Fruit fly (Drosophila melanogaster): Measurements from ENCODE around the gene CG13005.

CG13005 gene

dm6 chrX:16808654-16809053, 5.2 kb downstream of the CG13005 start (continued):
- TF ChIP-seq CG6813 (GFP tag; optimal IDR thresholded peaks at IDR 0.05) (no peak), ttk (GFP tag; IDR thresholded peaks at IDR 0.05) (no peak), CG17186 (GFP tag; optimal IDR thresholded peaks at IDR 0.05) (no peak), Gug (GFP tag; IDR thresholded peaks at IDR 0.05) (0 out of 4 replicates have a peak, but pooled peaks have one; percentile 23), esg (GFP tag; conservative IDR thresholded peaks at IDR 0.05) (0 out of 2 replicates have a peak, but pooled peaks have one; percentile 13), cad (GFP tag; optimal IDR thresholded peaks at IDR 0.05) (peak; percentile 42), stwl (tag; optimal IDR thresholded peaks at IDR 0.05) (no peak), CG14441 (GFP tag; IDR thresholded peaks at IDR 0.05) (peak; percentile 20; the same call in 1 of the 2 replicates), CG15269 (tag; optimal IDR thresholded peaks at IDR 0.05) (no peak), CG7839 (tag; optimal IDR thresholded peaks at IDR 0.05) (peak; percentile 35), Rfx (GFP tag; IDR thresholded peaks at IDR 0.05) (0 out of 2 replicates have a peak, but pooled peaks have one; percentile 12)

DNA sequence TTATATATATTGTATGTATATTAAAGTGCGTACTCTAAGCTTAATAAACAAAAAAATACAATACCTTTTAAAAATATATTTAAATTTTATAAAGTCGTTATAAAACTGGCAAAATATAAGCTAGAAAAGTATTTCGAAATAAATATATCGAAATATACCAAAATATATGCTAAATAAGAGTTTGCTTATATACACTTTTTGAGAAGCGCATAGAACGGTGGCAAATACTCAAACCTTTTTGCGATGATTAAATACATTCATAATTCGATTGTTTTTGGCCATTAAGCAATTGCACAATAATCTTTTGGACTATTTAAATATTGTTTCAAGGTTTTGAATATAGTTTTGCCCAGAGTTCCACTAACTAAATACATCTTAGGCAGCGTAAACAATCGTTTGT, 5.6 kb downstream of the CG13005 start:
- no peak for TF ChIP-seq Xbp1 (GFP tag; optimal IDR thresholded peaks at IDR 0.05)
- TF ChIP-seq gfzf (GFP tag; optimal IDR thresholded peaks at IDR 0.05) = peak; percentile 15
- peak; percentile 5 for TF ChIP-seq BEAF-32 (GFP tag; optimal IDR thresholded peaks at IDR 0.05)
- peak; percentile 47 for TF ChIP-seq stwl (tag; optimal IDR thresholded peaks at IDR 0.05)
- peak; percentile 99 for TF ChIP-seq CG17829 (tag; optimal IDR thresholded peaks at IDR 0.05)
- no peak for TF ChIP-seq CG1792 (GFP tag; optimal IDR thresholded peaks at IDR 0.05)

- TF ChIP-seq pita (GFP tag; optimal IDR thresholded peaks at IDR 0.05) = no peak
- peak; percentile 64 for TF ChIP-seq CG14667 (GFP tag; IDR thresholded peaks at IDR 0.05)
- peak; percentile 89 for TF ChIP-seq Ada2b (GFP tag; IDR thresholded peaks at IDR 0.05)
- no peak for TF ChIP-seq CG7963 (GFP tag; IDR thresholded peaks at IDR 0.05; ENCODE audit: partially characterized antibody)
- TF ChIP-seq CG17359 (tag; optimal IDR thresholded peaks at IDR 0.05) = peak; percentile 94
- TF ChIP-seq nmo (GFP tag; optimal IDR thresholded peaks at IDR 0.05) = peak; percentile 91
- TF ChIP-seq Antp (GFP tag; optimal IDR thresholded peaks at IDR 0.05) = peak; percentile 87
- TF ChIP-seq mam (GFP tag; optimal IDR thresholded peaks at IDR 0.05) = peak; percentile 83
- TF ChIP-seq ab (GFP tag; optimal IDR thresholded peaks at IDR 0.05) = peak; percentile 73
- TF ChIP-seq HLH3B (GFP tag; IDR thresholded peaks at IDR 0.05) = peak; percentile 93
- TF ChIP-seq CG2202 (tag; optimal IDR thresholded peaks at IDR 0.05) = peak; percentile 31
- TF ChIP-seq Spps (tag; optimal IDR thresholded peaks at IDR 0.05) = peak; percentile 66
- no peak for TF ChIP-seq CG1832 (GFP tag; optimal IDR thresholded peaks at IDR 0.05)
- TF ChIP-seq her (GFP tag; optimal IDR thresholded peaks at IDR 0.05) = peak; percentile 86
- TF ChIP-seq Awh (GFP tag; IDR thresholded peaks at IDR 0.05) = peak; percentile 83
- TF ChIP-seq btn (GFP tag; optimal IDR thresholded peaks at IDR 0.05) = peak; percentile 76
- TF ChIP-seq jumu (GFP tag; optimal IDR thresholded peaks at IDR 0.05) = peak; percentile 84
- peak; percentile 63 for TF ChIP-seq Deaf1 (tag; optimal IDR thresholded peaks at IDR 0.05)
- no peak for TF ChIP-seq Dfd (GFP tag; optimal IDR thresholded peaks at IDR 0.05)
- peak; percentile 84 for TF ChIP-seq ttk (GFP tag; IDR thresholded peaks at IDR 0.05)
- TF ChIP-seq CG4730 (GFP tag; IDR thresholded peaks at IDR 0.05) = peak; percentile 83
- peak; percentile 86 for TF ChIP-seq Meics (GFP tag; optimal IDR thresholded peaks at IDR 0.05)
- peak; percentile 86 for TF ChIP-seq Atf6 (GFP tag; IDR thresholded peaks at IDR 0.05)
- TF ChIP-seq bigmax (GFP tag; optimal IDR thresholded peaks at IDR 0.05) = no peak
- TF ChIP-seq CG14965 (GFP tag; optimal IDR thresholded peaks at IDR 0.05; ENCODE audit: borderline replicate concordance) = peak; percentile 23
- peak; percentile 90 for TF ChIP-seq HHEX (GFP tag; optimal IDR thresholded peaks at IDR 0.05)
- TF ChIP-seq corto (GFP tag; optimal IDR thresholded peaks at IDR 0.05) = no peak
- TF ChIP-seq CG18262 (tag; optimal IDR thresholded peaks at IDR 0.05) = peak; percentile 87
- peak; percentile 69 for TF ChIP-seq CG8359 (GFP tag; optimal IDR thresholded peaks at IDR 0.05; ENCODE audit: borderline replicate concordance)
- TF ChIP-seq zfh2 (GFP tag; optimal IDR thresholded peaks at IDR 0.05) = peak; percentile 73
- TF ChIP-seq CG8924 (tag; optimal IDR thresholded peaks at IDR 0.05) = peak; percentile 92
- TF ChIP-seq CG30020 (tag; optimal IDR thresholded peaks at IDR 0.05) = peak; percentile 33
Measured at dm6 chrX:16811213-16811749, 7.8 kb downstream of the CG13005 start, which contains the start of gene CG4829. CG4829 (plus strand) TSS chrX:16811699.

Data from whole organism, embryonic.